Fruit fly (Drosophila melanogaster): Measurements from ENCODE around the gene CG14042.

Gene CG14042

dm6 chr2L:5000919-5001581 is 36.5 kb upstream of the CG14042 start (continued):
- no peak for TF ChIP-seq salm (tag; optimal IDR thresholded peaks at IDR 0.05)
- TF ChIP-seq CG15011 (GFP tag; optimal IDR thresholded peaks at IDR 0.05): no peak
- no peak for TF ChIP-seq lbe (GFP tag; optimal IDR thresholded peaks at IDR 0.05)
- no peak; the same call in 2 of the 3 replicates for TF ChIP-seq tgo (GFP tag; IDR thresholded peaks at IDR 0.05)
- no peak for TF ChIP-seq CG7928 (GFP tag; optimal IDR thresholded peaks at IDR 0.05)
- TF ChIP-seq CG1647 (GFP tag; optimal IDR thresholded peaks at IDR 0.05): no peak
- peak; percentile 2 for TF ChIP-seq nmo (GFP tag; optimal IDR thresholded peaks at IDR 0.05)
- TF ChIP-seq Abd-B (GFP tag; optimal IDR thresholded peaks at IDR 0.05): peak; percentile 72
- no peak for TF ChIP-seq p53 (GFP tag; optimal IDR thresholded peaks at IDR 0.05)
- peak; percentile 48; the same call in 2 of the 3 replicates for TF ChIP-seq H15 (GFP tag; IDR thresholded peaks at IDR 0.05)
- no peak for TF ChIP-seq Hr51 (GFP tag; optimal IDR thresholded peaks at IDR 0.05)
- TF ChIP-seq grn (GFP tag; optimal IDR thresholded peaks at IDR 0.05): no peak
- peak; percentile 6 for TF ChIP-seq YL-1 (GFP tag; optimal IDR thresholded peaks at IDR 0.05)
- no peak for TF ChIP-seq CG1792 (GFP tag; optimal IDR thresholded peaks at IDR 0.05)
- no peak for TF ChIP-seq CG13123 (GFP tag; optimal IDR thresholded peaks at IDR 0.05)
- no peak for TF ChIP-seq z (GFP tag; IDR thresholded peaks at IDR 0.05)
- TF ChIP-seq Kr (GFP tag; optimal IDR thresholded peaks at IDR 0.05): no peak
- TF ChIP-seq shn (GFP tag; optimal IDR thresholded peaks at IDR 0.05): no peak
- no peak for TF ChIP-seq CG16813 (GFP tag; IDR thresholded peaks at IDR 0.05; ENCODE audit: partially characterized antibody)
- TF ChIP-seq ftz-f1 (GFP tag; optimal IDR thresholded peaks at IDR 0.05): peak; percentile 100
- peak; percentile 77 for TF ChIP-seq ci (GFP tag; IDR thresholded peaks at IDR 0.05)
- no peak for TF ChIP-seq CG3995 (GFP tag; optimal IDR thresholded peaks at IDR 0.05)
- no peak for TF ChIP-seq CG15269 (tag; optimal IDR thresholded peaks at IDR 0.05)
- TF ChIP-seq Camta (GFP tag; optimal IDR thresholded peaks at IDR 0.05): no peak
- TF ChIP-seq CG10543 (GFP tag; optimal IDR thresholded peaks at IDR 0.05): peak; percentile 64
- TF ChIP-seq yki (optimal IDR thresholded peaks at IDR 0.05): peak; percentile 21
- TF ChIP-seq CG2712 (tag; optimal IDR thresholded peaks at IDR 0.05): no peak
- TF ChIP-seq CG8765 (GFP tag; IDR thresholded peaks at IDR 0.05): peak; percentile 52; the same call in 1 of the 2 replicates
- TF ChIP-seq CG18476 (GFP tag; optimal IDR thresholded peaks at IDR 0.05): no peak
- no peak for TF ChIP-seq tll (GFP tag; optimal IDR thresholded peaks at IDR 0.05)
- no peak for TF ChIP-seq psq (GFP tag; optimal IDR thresholded peaks at IDR 0.05)
- no peak for TF ChIP-seq CG17359 (tag; optimal IDR thresholded peaks at IDR 0.05)
- no peak for TF ChIP-seq CG11696 (GFP tag; IDR thresholded peaks at IDR 0.05)
- no peak for TF ChIP-seq CG4328 (GFP tag; optimal IDR thresholded peaks at IDR 0.05)
- no peak for TF ChIP-seq Mes4 (GFP tag; optimal IDR thresholded peaks at IDR 0.05)
- TF ChIP-seq CG18599 (GFP tag; optimal IDR thresholded peaks at IDR 0.05): no peak
- no peak for TF ChIP-seq MTF-1 (GFP tag; optimal IDR thresholded peaks at IDR 0.05; ENCODE audit: borderline replicate concordance)
- TF ChIP-seq CG5180 (GFP tag; optimal IDR thresholded peaks at IDR 0.05): no peak
- no peak for TF ChIP-seq sc (optimal IDR thresholded peaks at IDR 0.05)
- TF ChIP-seq sc (GFP tag; optimal IDR thresholded peaks at IDR 0.05): no peak
- TF ChIP-seq Dbx (GFP tag; IDR thresholded peaks at IDR 0.05): no peak
- no peak for TF ChIP-seq CG30403 (GFP tag; optimal IDR thresholded peaks at IDR 0.05)
- TF ChIP-seq Hmx (GFP tag; optimal IDR thresholded peaks at IDR 0.05): no peak
- no peak for TF ChIP-seq CG15479 (GFP tag; optimal IDR thresholded peaks at IDR 0.05)
- TF ChIP-seq CG3726 (GFP tag; IDR thresholded peaks at IDR 0.05): no peak; the same call in 2 of the 3 replicates
- TF ChIP-seq Opbp (GFP tag; IDR thresholded peaks at IDR 0.05; ENCODE audit: partially characterized antibody): peak; percentile 67; the same call in 2 of the 3 replicates
- no peak for TF ChIP-seq zf30C (GFP tag; optimal IDR thresholded peaks at IDR 0.05)
- no peak for TF ChIP-seq lilli (GFP tag; optimal IDR thresholded peaks at IDR 0.05)
- peak; percentile 29 for TF ChIP-seq CG10959 (GFP tag; IDR thresholded peaks at IDR 0.05)
- no peak for TF ChIP-seq CG9876 (GFP tag; optimal IDR thresholded peaks at IDR 0.05)
